Worm (Caenorhabditis elegans) whole organism, mixed stage, embryonic: ENCODE results near the gene pelo-1.

Source experiments
- M03D4.4 ChIP-seq: sonication (generic microtip); optimal IDR thresholded peaks from 2 replicates; lab custom pipeline; 2017; ENCODE audit warnings: mild to moderate bottlenecking, missing genetic modification characterization, missing compliant biosample characterization
- bed-3 ChIP-seq: fragments of 200-800 bp; sonication (Bioruptor generic); optimal IDR thresholded peaks from 3 replicates; lab custom pipeline; 2018; ENCODE audit warnings: mild to moderate bottlenecking, missing genetic modification characterization, moderate library complexity, missing compliant biosample characterization
- blmp-1 ChIP-seq: fragments of 150-350 bp; optimal IDR thresholded peaks from 2 replicates; lab custom pipeline; 2014; ENCODE audit warnings: missing biosample characterization, missing genetic modification characterization
- ceh-39 ChIP-seq: fragments of 150-350 bp; optimal IDR thresholded peaks from 2 replicates; lab custom pipeline; 2014; ENCODE audit warnings: missing biosample characterization, missing genetic modification characterization
- ceh-43 ChIP-seq: fragments of 200-800 bp; sonication (Bioruptor generic); optimal IDR thresholded peaks from 2 replicates; lab custom pipeline; 2018; ENCODE audit warnings: mild to moderate bottlenecking, missing genetic modification characterization, moderate library complexity, missing compliant biosample characterization
- ceh-83 ChIP-seq: fragments of 200-800 bp; sonication (Bioruptor generic); optimal IDR thresholded peaks from 2 replicates; lab custom pipeline; 2018; ENCODE audit warnings: mild to moderate bottlenecking, missing genetic modification characterization, missing compliant biosample characterization
- ces-1 ChIP-seq: fragments of 150-350 bp; optimal IDR thresholded peaks from 2 replicates; lab custom pipeline; 2014; ENCODE audit warnings: missing biosample characterization, missing genetic modification reagents, missing genetic modification characterization
- cnd-1 ChIP-seq: fragments of 200-800 bp; sonication (Bioruptor generic); optimal IDR thresholded peaks from 2 replicates; lab custom pipeline; 2018; ENCODE audit warnings: mild to moderate bottlenecking, missing genetic modification characterization, missing compliant biosample characterization
- drap-1 ChIP-seq: fragments of 200-800 bp; sonication (Bioruptor generic); optimal IDR thresholded peaks from 3 replicates; lab custom pipeline; 2018; ENCODE audit warnings: mild to moderate bottlenecking, missing genetic modification characterization, missing compliant biosample characterization
- elt-1 ChIP-seq: sonication (generic microtip); optimal IDR thresholded peaks from 2 replicates; lab custom pipeline; 2017; ENCODE audit warnings: missing genetic modification characterization, mild to moderate bottlenecking, missing compliant biosample characterization, antibody characterized with exemption, moderate library complexity, borderline replicate concordance; ENCODE audit not compliant: insufficient read depth
- elt-3 ChIP-seq: fragments of 150-350 bp; optimal IDR thresholded peaks from 2 replicates; lab custom pipeline; 2014; ENCODE audit warnings: missing biosample characterization, missing genetic modification characterization
- flh-1 ChIP-seq: fragments of 200-800 bp; sonication (Bioruptor generic); optimal IDR thresholded peaks from 2 replicates; lab custom pipeline; 2018; ENCODE audit warnings: mild to moderate bottlenecking, missing genetic modification characterization, moderate library complexity, missing compliant biosample characterization
- ham-2 ChIP-seq: fragments of 200-800 bp; sonication (Bioruptor generic); optimal IDR thresholded peaks from 2 replicates; lab custom pipeline; 2018; ENCODE audit warnings: mild to moderate bottlenecking, missing genetic modification characterization, missing compliant biosample characterization
- hlh-1 ChIP-seq: fragments of 150-350 bp; optimal IDR thresholded peaks from 2 replicates; lab custom pipeline; 2014; ENCODE audit warnings: missing biosample characterization, missing genetic modification reagents, missing genetic modification characterization
- lin-13 ChIP-seq: fragments of 150-350 bp; optimal IDR thresholded peaks from 2 replicates; lab custom pipeline; 2014; ENCODE audit warnings: missing biosample characterization, missing genetic modification characterization
- lin-32 ChIP-seq: fragments of 200-800 bp; sonication (Bioruptor generic); optimal IDR thresholded peaks from 2 replicates; lab custom pipeline; 2018; ENCODE audit warnings: mild to moderate bottlenecking, missing genetic modification characterization, missing compliant biosample characterization
- lsy-2 ChIP-seq: fragments of 150-350 bp; optimal IDR thresholded peaks from 2 replicates; lab custom pipeline; 2014; ENCODE audit warnings: missing biosample characterization, missing genetic modification characterization
- mab-5 ChIP-seq: fragments of 150-350 bp; optimal IDR thresholded peaks from 2 replicates; lab custom pipeline; 2014; ENCODE audit warnings: missing biosample characterization, missing genetic modification characterization
- mep-1 ChIP-seq: fragments of 150-350 bp; optimal IDR thresholded peaks from 2 replicates; lab custom pipeline; 2017; ENCODE audit warnings: missing biosample characterization, missing genetic modification reagents, missing genetic modification characterization, inconsistent platforms
- mls-2 ChIP-seq: sonication (generic microtip); optimal IDR thresholded peaks from 2 replicates; lab custom pipeline; 2016; ENCODE audit warnings: mild to moderate bottlenecking, missing genetic modification characterization, moderate library complexity, missing compliant biosample characterization
- nhr-12 ChIP-seq: fragments of 150-350 bp; optimal IDR thresholded peaks from 2 replicates; lab custom pipeline; 2014; ENCODE audit warnings: missing biosample characterization, missing genetic modification characterization
- nhr-2 ChIP-seq: fragments of 150-350 bp; optimal IDR thresholded peaks from 2 replicates; lab custom pipeline; 2014; ENCODE audit warnings: missing biosample characterization, missing genetic modification characterization
- nhr-237 ChIP-seq: fragments of 150-350 bp; optimal IDR thresholded peaks from 2 replicates; lab custom pipeline; 2014; ENCODE audit warnings: missing biosample characterization, missing genetic modification characterization
- nhr-28 ChIP-seq: fragments of 150-350 bp; optimal IDR thresholded peaks from 2 replicates; lab custom pipeline; 2014; ENCODE audit warnings: missing biosample characterization, missing genetic modification characterization
- nhr-76 ChIP-seq: sonication (generic microtip); optimal IDR thresholded peaks from 2 replicates; lab custom pipeline; 2017; ENCODE audit warnings: missing biosample characterization, missing genetic modification characterization
- pha-4 ChIP-seq: fragments of 150-350 bp; optimal IDR thresholded peaks from 2 replicates; lab custom pipeline; 2018; ENCODE audit warnings: missing biosample characterization, missing genetic modification reagents, missing genetic modification characterization
- sem-2 ChIP-seq: fragments of 200-800 bp; sonication (Bioruptor generic); optimal IDR thresholded peaks from 2 replicates; lab custom pipeline; 2018; ENCODE audit warnings: mild to moderate bottlenecking, missing genetic modification characterization, missing compliant biosample characterization
- snpc-4 ChIP-seq: fragments of 150-350 bp; optimal IDR thresholded peaks from 2 replicates; lab custom pipeline; 2014; ENCODE audit warnings: missing biosample characterization, missing genetic modification characterization
- sptf-1 ChIP-seq: sonication (generic microtip); optimal IDR thresholded peaks from 2 replicates; lab custom pipeline; 2017; ENCODE audit warnings: mild to moderate bottlenecking, missing genetic modification characterization, moderate library complexity, missing compliant biosample characterization
- tbx-8 ChIP-seq: fragments of 200-800 bp; sonication (Bioruptor generic); optimal IDR thresholded peaks from 2 replicates; lab custom pipeline; 2018; ENCODE audit warnings: mild to moderate bottlenecking, missing genetic modification characterization, moderate library complexity, missing compliant biosample characterization
- unc-120 ChIP-seq: sonication (generic microtip); optimal IDR thresholded peaks from 2 replicates; lab custom pipeline; 2017; ENCODE audit warnings: missing genetic modification characterization, missing compliant biosample characterization; ENCODE audit not compliant: poor library complexity, severe bottlenecking
- unc-39 ChIP-seq: fragments of 150-350 bp; optimal IDR thresholded peaks from 2 replicates; lab custom pipeline; 2014; ENCODE audit warnings: missing biosample characterization, missing genetic modification characterization
- unc-62 ChIP-seq: fragments of 150-350 bp; optimal IDR thresholded peaks from 2 replicates; lab custom pipeline; 2014; ENCODE audit warnings: missing biosample characterization, missing genetic modification reagents, missing genetic modification characterization
- zip-8 ChIP-seq: fragments of 150-350 bp; optimal IDR thresholded peaks from 2 replicates; lab custom pipeline; 2014; ENCODE audit warnings: missing biosample characterization, missing genetic modification characterization
- ztf-11 ChIP-seq: fragments of 150-350 bp; optimal IDR thresholded peaks from 2 replicates; lab custom pipeline; 2014; ENCODE audit warnings: missing biosample characterization, missing genetic modification characterization

pelo-1 gene

ce11 chrIII:4241181-4241580 lies 37.2 kb upstream of the pelo-1 start:
- no peak for TF ChIP-seq nhr-2
- no peak for TF ChIP-seq M03D4.4 (tag; lab: Kevin White, UChicago)
- TF ChIP-seq nhr-76 (tag; lab: Kevin White, UChicago): no peak
- TF ChIP-seq elt-1 (tag; lab: Kevin White, UChicago): peak; percentile 54
- TF ChIP-seq tbx-8: no peak

ce11 chrIII:4240126-4240525 lies 36.1 kb upstream of the pelo-1 start:
- TF ChIP-seq hlh-1 (tag; lab: Kevin White, UChicago) (no peak), nhr-2 (no peak), drap-1 (no peak), nhr-237 (tag; lab: Kevin White, UChicago) (no peak), flh-1 (GFP tag; lab: Kevin White, UChicago) (no peak), nhr-76 (tag; lab: Kevin White, UChicago) (no peak), pha-4 (no peak), ceh-39 (no peak), bed-3 (GFP tag; lab: Kevin White, UChicago) (no peak), elt-1 (tag; lab: Kevin White, UChicago) (no peak), lin-32 (no peak), mep-1 (tag; lab: Kevin White, UChicago) (no peak), mls-2 (no peak), unc-62 (GFP tag; lab: Kevin White, UChicago) (no peak), zip-8 (tag; lab: Kevin White, UChicago) (no peak), ces-1 (GFP tag; lab: Kevin White, UChicago) (no peak), lin-13 (tag; lab: Kevin White, UChicago) (no peak)

DNA sequence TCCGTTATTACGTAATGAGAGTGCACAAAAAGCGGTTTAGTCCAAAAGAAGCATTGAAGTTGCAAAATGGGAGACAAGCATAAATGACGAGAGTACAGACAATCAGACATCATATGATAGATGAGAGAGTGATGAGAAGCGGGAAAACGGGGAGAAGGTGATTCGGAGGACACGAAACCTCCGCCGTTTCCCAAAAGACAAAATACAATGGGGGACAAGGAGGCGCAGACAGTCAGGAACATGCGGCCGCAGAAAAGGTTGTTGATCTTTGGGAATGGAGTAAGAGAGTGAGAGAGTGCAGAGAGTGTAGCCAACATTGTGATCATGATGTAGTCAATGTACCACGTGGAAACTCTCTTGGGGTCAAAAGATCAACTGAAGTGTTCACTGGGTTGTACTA lies 33.6 kb upstream of the pelo-1 start:
- TF ChIP-seq sem-2 (GFP tag; lab: Kevin White, UChicago) (no peak), mls-2 (peak; percentile 30), unc-62 (GFP tag; lab: Kevin White, UChicago) (peak; percentile 84), zip-8 (tag; lab: Kevin White, UChicago) (peak; percentile 59), mep-1 (tag; lab: Kevin White, UChicago) (peak; percentile 57), unc-120 (tag; lab: Kevin White, UChicago) (peak; percentile 96), pha-4 (peak; percentile 92), sptf-1 (tag; lab: Kevin White, UChicago) (peak; percentile 37), flh-1 (GFP tag; lab: Kevin White, UChicago) (no peak), lin-32 (no peak), drap-1 (peak; percentile 25), nhr-12 (tag; lab: Kevin White, UChicago) (peak; percentile 94), elt-1 (tag; lab: Kevin White, UChicago) (peak; percentile 57), ceh-83 (GFP tag; lab: Kevin White, UChicago) (no peak), ztf-11 (tag; lab: Kevin White, UChicago) (peak; percentile 27), ham-2 (GFP tag; lab: Kevin White, UChicago) (peak; percentile 77), lsy-2 (tag; lab: Kevin White, UChicago) (peak; percentile 25), lin-13 (tag; lab: Kevin White, UChicago) (peak; percentile 35), mab-5 (tag; lab: Kevin White, UChicago) (no peak), ces-1 (GFP tag; lab: Kevin White, UChicago) (peak; percentile 59), nhr-28 (tag; lab: Kevin White, UChicago) (peak; percentile 76), hlh-1 (tag; lab: Kevin White, UChicago) (peak; percentile 40), nhr-237 (tag; lab: Kevin White, UChicago) (peak; percentile 85)

- no peak for TF ChIP-seq ceh-83 (GFP tag; lab: Kevin White, UChicago)
- no peak for TF ChIP-seq sptf-1 (tag; lab: Kevin White, UChicago)
- no peak for TF ChIP-seq snpc-4 (tag; lab: Kevin White, UChicago)
- no peak for TF ChIP-seq ceh-39
- no peak for TF ChIP-seq M03D4.4 (tag; lab: Kevin White, UChicago)
- TF ChIP-seq lin-13 (tag; lab: Kevin White, UChicago): peak; percentile 32
- no peak for TF ChIP-seq ztf-11 (tag; lab: Kevin White, UChicago)
- TF ChIP-seq sem-2 (GFP tag; lab: Kevin White, UChicago): no peak
- no peak for TF ChIP-seq nhr-12 (tag; lab: Kevin White, UChicago)
- TF ChIP-seq nhr-2: no peak
- peak; percentile 38 for TF ChIP-seq elt-1 (tag; lab: Kevin White, UChicago)
- TF ChIP-seq unc-62 (GFP tag; lab: Kevin White, UChicago): peak; percentile 2
- TF ChIP-seq mep-1 (tag; lab: Kevin White, UChicago): peak; percentile 22
- TF ChIP-seq hlh-1 (tag; lab: Kevin White, UChicago): no peak
- no peak for TF ChIP-seq nhr-237 (tag; lab: Kevin White, UChicago)
- no peak for TF ChIP-seq ham-2 (GFP tag; lab: Kevin White, UChicago)
- TF ChIP-seq flh-1 (GFP tag; lab: Kevin White, UChicago): no peak
- no peak for TF ChIP-seq unc-39 (tag; lab: Kevin White, UChicago)
- no peak for TF ChIP-seq blmp-1 (tag; lab: Kevin White, UChicago)
- no peak for TF ChIP-seq ceh-43
- TF ChIP-seq nhr-28 (tag; lab: Kevin White, UChicago): no peak
- TF ChIP-seq nhr-76 (tag; lab: Kevin White, UChicago): no peak
- TF ChIP-seq drap-1: no peak
- TF ChIP-seq mab-5 (tag; lab: Kevin White, UChicago): no peak
- no peak for TF ChIP-seq elt-3 (tag; lab: Kevin White, UChicago)
- TF ChIP-seq cnd-1 (tag; lab: Kevin White, UChicago): no peak
- no peak for TF ChIP-seq pha-4
- TF ChIP-seq, all 35 proteins: peak for 4
Observed at ce11 chrIII:4236178-4236577, 32.2 kb upstream of the pelo-1 start.
